Worm (Caenorhabditis elegans) whole organism, mixed stage, embryonic: Measurements from ENCODE around the gene K02D10.3.

Experiments
- M03D4.4 ChIP-seq: sonication (generic microtip); optimal IDR thresholded peaks from 2 replicates; lab custom pipeline; 2017; ENCODE audit warnings: mild to moderate bottlenecking, missing genetic modification characterization, missing compliant biosample characterization
- blmp-1 ChIP-seq: fragments of 150-350 bp; optimal IDR thresholded peaks from 2 replicates; lab custom pipeline; 2014; ENCODE audit warnings: missing biosample characterization, missing genetic modification characterization
- ceh-39 ChIP-seq: fragments of 150-350 bp; optimal IDR thresholded peaks from 2 replicates; lab custom pipeline; 2014; ENCODE audit warnings: missing biosample characterization, missing genetic modification characterization
- ceh-83 ChIP-seq: fragments of 200-800 bp; sonication (Bioruptor generic); optimal IDR thresholded peaks from 2 replicates; lab custom pipeline; 2018; ENCODE audit warnings: mild to moderate bottlenecking, missing genetic modification characterization, missing compliant biosample characterization
- ces-1 ChIP-seq: fragments of 150-350 bp; optimal IDR thresholded peaks from 2 replicates; lab custom pipeline; 2014; ENCODE audit warnings: missing biosample characterization, missing genetic modification reagents, missing genetic modification characterization
- cnd-1 ChIP-seq: fragments of 200-800 bp; sonication (Bioruptor generic); optimal IDR thresholded peaks from 2 replicates; lab custom pipeline; 2018; ENCODE audit warnings: mild to moderate bottlenecking, missing genetic modification characterization, missing compliant biosample characterization
- drap-1 ChIP-seq: fragments of 200-800 bp; sonication (Bioruptor generic); optimal IDR thresholded peaks from 3 replicates; lab custom pipeline; 2018; ENCODE audit warnings: mild to moderate bottlenecking, missing genetic modification characterization, missing compliant biosample characterization
- elt-1 ChIP-seq: sonication (generic microtip); optimal IDR thresholded peaks from 2 replicates; lab custom pipeline; 2017; ENCODE audit warnings: missing genetic modification characterization, mild to moderate bottlenecking, missing compliant biosample characterization, antibody characterized with exemption, moderate library complexity, borderline replicate concordance; ENCODE audit not compliant: insufficient read depth
- elt-3 ChIP-seq: fragments of 150-350 bp; optimal IDR thresholded peaks from 2 replicates; lab custom pipeline; 2014; ENCODE audit warnings: missing biosample characterization, missing genetic modification characterization
- flh-1 ChIP-seq: fragments of 200-800 bp; sonication (Bioruptor generic); optimal IDR thresholded peaks from 2 replicates; lab custom pipeline; 2018; ENCODE audit warnings: mild to moderate bottlenecking, missing genetic modification characterization, moderate library complexity, missing compliant biosample characterization
- lin-13 ChIP-seq: fragments of 150-350 bp; optimal IDR thresholded peaks from 2 replicates; lab custom pipeline; 2014; ENCODE audit warnings: missing biosample characterization, missing genetic modification characterization
- lin-32 ChIP-seq: fragments of 200-800 bp; sonication (Bioruptor generic); optimal IDR thresholded peaks from 2 replicates; lab custom pipeline; 2018; ENCODE audit warnings: mild to moderate bottlenecking, missing genetic modification characterization, missing compliant biosample characterization
- lsy-2 ChIP-seq: fragments of 150-350 bp; optimal IDR thresholded peaks from 2 replicates; lab custom pipeline; 2014; ENCODE audit warnings: missing biosample characterization, missing genetic modification characterization
- mab-5 ChIP-seq: fragments of 150-350 bp; optimal IDR thresholded peaks from 2 replicates; lab custom pipeline; 2014; ENCODE audit warnings: missing biosample characterization, missing genetic modification characterization
- mep-1 ChIP-seq: fragments of 150-350 bp; optimal IDR thresholded peaks from 2 replicates; lab custom pipeline; 2017; ENCODE audit warnings: missing biosample characterization, missing genetic modification reagents, missing genetic modification characterization, inconsistent platforms
- mls-2 ChIP-seq: sonication (generic microtip); optimal IDR thresholded peaks from 2 replicates; lab custom pipeline; 2016; ENCODE audit warnings: mild to moderate bottlenecking, missing genetic modification characterization, moderate library complexity, missing compliant biosample characterization
- nhr-12 ChIP-seq: fragments of 150-350 bp; optimal IDR thresholded peaks from 2 replicates; lab custom pipeline; 2014; ENCODE audit warnings: missing biosample characterization, missing genetic modification characterization
- nhr-2 ChIP-seq: fragments of 150-350 bp; optimal IDR thresholded peaks from 2 replicates; lab custom pipeline; 2014; ENCODE audit warnings: missing biosample characterization, missing genetic modification characterization
- nhr-237 ChIP-seq: fragments of 150-350 bp; optimal IDR thresholded peaks from 2 replicates; lab custom pipeline; 2014; ENCODE audit warnings: missing biosample characterization, missing genetic modification characterization
- nhr-28 ChIP-seq: fragments of 150-350 bp; optimal IDR thresholded peaks from 2 replicates; lab custom pipeline; 2014; ENCODE audit warnings: missing biosample characterization, missing genetic modification characterization
- nhr-76 ChIP-seq: sonication (generic microtip); optimal IDR thresholded peaks from 2 replicates; lab custom pipeline; 2017; ENCODE audit warnings: missing biosample characterization, missing genetic modification characterization
- pha-4 ChIP-seq: fragments of 150-350 bp; optimal IDR thresholded peaks from 2 replicates; lab custom pipeline; 2018; ENCODE audit warnings: missing biosample characterization, missing genetic modification reagents, missing genetic modification characterization
- sem-2 ChIP-seq: fragments of 200-800 bp; sonication (Bioruptor generic); optimal IDR thresholded peaks from 2 replicates; lab custom pipeline; 2018; ENCODE audit warnings: mild to moderate bottlenecking, missing genetic modification characterization, missing compliant biosample characterization
- sptf-1 ChIP-seq: sonication (generic microtip); optimal IDR thresholded peaks from 2 replicates; lab custom pipeline; 2017; ENCODE audit warnings: mild to moderate bottlenecking, missing genetic modification characterization, moderate library complexity, missing compliant biosample characterization
- tbx-8 ChIP-seq: fragments of 200-800 bp; sonication (Bioruptor generic); optimal IDR thresholded peaks from 2 replicates; lab custom pipeline; 2018; ENCODE audit warnings: mild to moderate bottlenecking, missing genetic modification characterization, moderate library complexity, missing compliant biosample characterization
- unc-120 ChIP-seq: sonication (generic microtip); optimal IDR thresholded peaks from 2 replicates; lab custom pipeline; 2017; ENCODE audit warnings: missing genetic modification characterization, missing compliant biosample characterization; ENCODE audit not compliant: poor library complexity, severe bottlenecking
- unc-39 ChIP-seq: fragments of 150-350 bp; optimal IDR thresholded peaks from 2 replicates; lab custom pipeline; 2014; ENCODE audit warnings: missing biosample characterization, missing genetic modification characterization
- ztf-11 ChIP-seq: fragments of 150-350 bp; optimal IDR thresholded peaks from 2 replicates; lab custom pipeline; 2014; ENCODE audit warnings: missing biosample characterization, missing genetic modification characterization

Gene K02D10.3

DNA sequence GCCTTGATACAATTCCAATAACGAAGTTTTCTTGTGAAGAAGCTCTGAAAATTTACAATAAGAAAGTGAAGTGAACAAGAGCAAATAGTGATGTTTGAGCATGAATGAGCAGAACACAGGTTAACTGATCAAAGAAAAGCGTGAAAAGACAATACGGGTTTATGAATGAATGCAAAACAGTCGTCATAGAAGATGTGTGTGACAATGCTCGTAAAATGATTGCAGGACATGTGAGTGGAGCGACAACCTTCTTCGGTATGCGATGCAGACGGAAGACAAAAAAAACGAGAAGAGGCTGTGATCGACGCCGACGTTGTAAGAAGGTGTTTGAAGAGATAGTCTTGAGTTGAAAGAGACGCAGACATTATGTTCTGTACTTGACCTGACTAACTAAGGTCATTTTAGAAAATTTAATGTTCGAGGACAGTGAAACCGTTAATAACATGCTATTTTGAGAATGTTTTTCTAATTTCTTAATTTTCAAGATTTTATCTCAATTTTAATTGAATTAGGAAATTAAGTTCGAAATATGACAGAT is 4.4 kb downstream of the K02D10.3 start, which contains the start of gene mig-22:
Gene mig-22, minus strand, starts transcription at position 51 of the 538 bp plus-strand sequence.
- TF ChIP-seq ces-1 (GFP tag; lab: Kevin White, UChicago) (no peak), tbx-8 (GFP tag; lab: Kevin White, UChicago) (no peak), nhr-2 (tag; lab: Kevin White, UChicago) (peak; percentile 88)

DNA sequence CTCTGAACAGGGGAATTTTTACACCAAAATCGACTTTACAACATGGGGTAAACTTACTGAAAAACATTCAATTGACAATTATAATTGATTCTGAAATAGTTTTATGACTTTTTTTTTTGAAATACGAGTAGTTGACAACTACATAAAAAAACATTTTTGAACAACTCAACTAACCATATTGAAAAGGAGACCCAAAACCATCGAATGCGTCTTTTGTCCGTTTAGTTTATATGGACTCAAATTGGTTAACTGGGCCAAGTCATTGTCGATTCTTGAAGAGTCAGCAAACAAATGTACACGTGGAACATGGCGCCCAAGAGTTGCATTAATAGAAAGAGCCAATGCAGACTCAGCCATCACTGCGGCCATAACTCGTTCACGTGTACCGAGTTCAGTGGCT is 5.3 kb downstream of the K02D10.3 start:
- TF ChIP-seq tbx-8 (GFP tag; lab: Kevin White, UChicago): no peak
- TF ChIP-seq unc-120 (tag; lab: Kevin White, UChicago): no peak
- TF ChIP-seq mep-1 (tag; lab: Kevin White, UChicago): no peak
- TF ChIP-seq sem-2 (GFP tag; lab: Kevin White, UChicago): no peak
- no peak for TF ChIP-seq nhr-237 (tag; lab: Kevin White, UChicago)
- no peak for TF ChIP-seq unc-39 (tag; lab: Kevin White, UChicago)
- TF ChIP-seq ces-1 (GFP tag; lab: Kevin White, UChicago): no peak

DNA sequence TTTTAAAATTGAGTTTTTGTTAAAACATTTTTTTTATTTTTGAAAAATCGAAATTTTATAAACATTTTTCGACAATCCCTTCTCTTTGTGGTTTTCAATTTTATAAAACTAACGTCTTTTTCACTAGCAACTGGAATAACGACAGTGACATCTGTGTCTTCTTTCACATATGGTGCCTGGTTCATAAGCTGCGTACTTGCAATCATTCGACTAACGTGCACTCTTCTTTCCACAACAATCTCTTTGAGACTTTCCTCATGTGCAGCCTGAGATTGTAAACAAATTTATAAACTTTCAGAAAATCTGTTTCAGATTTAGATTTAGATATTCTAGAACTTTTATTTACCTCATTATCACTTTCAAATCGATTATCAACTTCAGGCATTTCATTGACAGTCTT is 6.7 kb downstream of the K02D10.3 start:
- no peak for TF ChIP-seq lin-32 (GFP tag; lab: Kevin White, UChicago)
- TF ChIP-seq ces-1 (GFP tag; lab: Kevin White, UChicago): no peak
- no peak for TF ChIP-seq sptf-1 (tag; lab: Kevin White, UChicago)
- no peak for TF ChIP-seq nhr-237 (tag; lab: Kevin White, UChicago)
- TF ChIP-seq ceh-39 (tag; lab: Kevin White, UChicago): no peak
- TF ChIP-seq nhr-76 (tag; lab: Kevin White, UChicago): no peak
- TF ChIP-seq lsy-2 (tag; lab: Kevin White, UChicago): no peak
- TF ChIP-seq drap-1 (GFP tag; lab: Kevin White, UChicago): no peak
- TF ChIP-seq elt-3 (tag; lab: Kevin White, UChicago): no peak
- TF ChIP-seq elt-1: no peak
- no peak for TF ChIP-seq mab-5 (tag; lab: Kevin White, UChicago)
- no peak for TF ChIP-seq lin-13
- TF ChIP-seq nhr-12 (tag; lab: Kevin White, UChicago): no peak
- TF ChIP-seq mep-1 (tag; lab: Kevin White, UChicago): no peak
- no peak for TF ChIP-seq ceh-83
- TF ChIP-seq, all 35 proteins: peak for 0

DNA sequence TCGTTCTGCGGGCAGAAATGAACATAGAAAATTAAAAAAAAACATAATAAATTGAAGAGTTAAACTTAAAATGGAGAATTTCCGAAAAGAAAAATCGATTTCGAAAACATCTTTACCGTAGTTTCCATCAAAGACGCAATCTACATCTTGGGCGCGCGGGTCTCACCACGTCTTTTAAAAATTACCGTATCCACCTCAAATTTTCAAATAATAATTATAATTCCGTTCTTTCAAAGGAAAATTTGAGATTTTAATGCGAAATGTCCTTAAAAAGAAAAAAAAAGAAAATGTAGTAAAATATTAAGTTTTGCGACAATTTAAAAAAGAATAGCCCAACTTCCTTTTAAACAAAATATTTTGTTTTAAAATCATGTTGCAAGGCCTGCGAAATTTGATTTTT is 8.6 kb downstream of the K02D10.3 start:
- TF ChIP-seq unc-39 (tag; lab: Kevin White, UChicago) (no peak), mls-2 (tag; lab: Kevin White, UChicago) (no peak)

DNA sequence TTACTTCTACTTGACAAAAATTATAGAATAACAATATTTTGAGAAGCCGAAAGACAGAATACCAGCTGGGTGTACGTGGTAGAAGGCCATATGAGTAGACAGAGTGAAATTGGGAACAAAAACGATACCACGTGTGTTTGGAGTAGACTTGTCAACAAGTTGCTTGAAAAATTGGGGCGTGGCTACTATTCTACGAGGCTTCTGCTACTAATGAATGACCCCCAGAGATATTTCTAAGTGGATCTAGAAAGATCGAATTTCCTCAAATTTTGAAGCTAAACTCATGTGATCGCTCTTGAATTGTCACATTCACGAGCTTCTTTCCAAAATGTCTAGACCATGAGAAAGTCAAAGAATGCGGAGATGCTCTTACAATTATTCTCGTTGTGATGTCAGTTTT is 9.7 kb downstream of the K02D10.3 start:
- TF ChIP-seq pha-4 (tag; lab: Kevin White, UChicago) (no peak), unc-120 (tag; lab: Kevin White, UChicago) (no peak), lsy-2 (tag; lab: Kevin White, UChicago) (no peak), M03D4.4 (no peak), drap-1 (GFP tag; lab: Kevin White, UChicago) (no peak), lin-32 (GFP tag; lab: Kevin White, UChicago) (no peak), ztf-11 (tag; lab: Kevin White, UChicago) (no peak), blmp-1 (tag; lab: Kevin White, UChicago) (no peak), mls-2 (tag; lab: Kevin White, UChicago) (no peak)

DNA sequence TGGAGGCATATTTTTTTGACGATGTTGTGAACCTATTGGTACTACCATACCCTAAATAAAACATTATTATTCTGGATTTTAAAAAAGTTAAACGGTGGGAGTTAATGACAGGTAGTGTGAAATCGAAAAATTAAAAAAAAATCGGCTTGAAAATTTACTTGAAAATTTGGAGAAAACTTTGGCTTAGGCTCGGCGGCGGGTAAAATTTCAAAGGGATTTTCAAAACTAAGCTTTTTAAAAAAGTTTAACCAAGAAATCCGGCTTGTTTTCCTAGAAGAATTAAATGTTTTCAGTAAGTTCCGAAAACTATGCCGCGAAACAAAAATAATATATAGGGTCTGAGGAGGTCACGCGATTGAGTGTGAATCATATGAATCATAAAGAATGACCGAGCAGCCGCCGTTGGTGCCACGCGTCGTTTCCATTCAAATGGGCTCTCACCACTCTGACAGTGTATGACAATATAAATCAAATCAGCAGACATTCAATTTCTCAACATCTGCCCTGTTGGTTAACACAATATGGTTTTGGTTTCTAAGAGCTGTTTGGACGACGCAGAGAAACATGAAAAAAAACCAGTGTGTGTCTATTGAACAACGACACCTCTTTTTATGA is 10.6 kb downstream of the K02D10.3 start, which contains the start of gene aak-1:
Gene aak-1, minus strand, starts transcription at position 51 of the 615 bp plus-strand sequence.
- no peak for TF ChIP-seq mls-2 (tag; lab: Kevin White, UChicago)
- TF ChIP-seq flh-1 (GFP tag; lab: Kevin White, UChicago): no peak
- TF ChIP-seq sptf-1 (tag; lab: Kevin White, UChicago): no peak
- TF ChIP-seq ceh-83: no peak
- TF ChIP-seq cnd-1 (tag; lab: Kevin White, UChicago): no peak
- no peak for TF ChIP-seq tbx-8 (GFP tag; lab: Kevin White, UChicago)
- no peak for TF ChIP-seq blmp-1 (tag; lab: Kevin White, UChicago)
- no peak for TF ChIP-seq pha-4 (tag; lab: Kevin White, UChicago)
- no peak for TF ChIP-seq lin-32 (GFP tag; lab: Kevin White, UChicago)
- no peak for TF ChIP-seq nhr-28 (tag; lab: Kevin White, UChicago)
- no peak for TF ChIP-seq nhr-76 (tag; lab: Kevin White, UChicago)
- no peak for TF ChIP-seq nhr-237 (tag; lab: Kevin White, UChicago)
